Fruit fly (Drosophila melanogaster) whole organism, embryonic: ENCODE results near the gene Prim1.

Experiments
- Ada2b ChIP-seq: fragments of 200-800 bp; sonication (Bioruptor generic); IDR thresholded peaks from 2 replicates; pipeline ENCODE4 v1.3.6; 2022; ENCODE audit warnings: missing biosample characterization, missing genetic modification characterization
- Adf1 ChIP-seq: fragments of 200-800 bp; sonication (Bioruptor generic); IDR thresholded peaks from 2 replicates; pipeline ENCODE4 v1.3.6; 2022; ENCODE audit warnings: missing biosample characterization, missing genetic modification characterization
- Bdp1 ChIP-seq: fragments of 200-800 bp; sonication (Bioruptor generic); optimal IDR thresholded peaks from 3 replicates; lab custom pipeline; 2016; ENCODE audit warnings: missing biosample characterization, missing genetic modification characterization
- CG10565 ChIP-seq: fragments of 200-800 bp; sonication (Bioruptor generic); optimal IDR thresholded peaks from 3 replicates; lab custom pipeline; 2016; ENCODE audit warnings: missing biosample characterization, mild to moderate bottlenecking, missing genetic modification characterization
- CG12659 ChIP-seq: fragments of 200-800 bp; sonication (Bioruptor generic); optimal IDR thresholded peaks from 3 replicates; lab custom pipeline; 2017; ENCODE audit warnings: mild to moderate bottlenecking, missing biosample characterization, missing genetic modification reagents, missing genetic modification characterization
- CG12769 ChIP-seq: fragments of 200-800 bp; sonication (Bioruptor generic); optimal IDR thresholded peaks from 2 replicates; lab custom pipeline; 2019; ENCODE audit warnings: missing biosample characterization, mild to moderate bottlenecking, missing genetic modification characterization, moderate library complexity
- CG12942 ChIP-seq: fragments of 200-800 bp; sonication (Bioruptor generic); optimal IDR thresholded peaks from 3 replicates; lab custom pipeline; 2016; ENCODE audit warnings: missing biosample characterization, missing genetic modification characterization
- CG13894 ChIP-seq: fragments of 200-800 bp; sonication (Bioruptor generic); optimal IDR thresholded peaks from 3 replicates; lab custom pipeline; 2018; ENCODE audit warnings: missing biosample characterization, mild to moderate bottlenecking, missing genetic modification characterization, moderate library complexity
- CG16863 ChIP-seq: fragments of 200-800 bp; sonication (Bioruptor generic); optimal IDR thresholded peaks from 3 replicates; lab custom pipeline; 2016; ENCODE audit warnings: missing biosample characterization, missing genetic modification characterization
- CG17612 ChIP-seq: fragments of 200-800 bp; sonication (Bioruptor generic); IDR thresholded peaks from 2 replicates; pipeline ENCODE4 v1.3.6; 2022; ENCODE audit warnings: missing biosample characterization, missing genetic modification characterization
- CG18764 ChIP-seq: fragments of 200-800 bp; sonication (Bioruptor generic); optimal IDR thresholded peaks from 3 replicates; lab custom pipeline; 2016; ENCODE audit warnings: missing biosample characterization, missing genetic modification characterization
- CG2202 ChIP-seq: fragments of 200-800 bp; sonication (Bioruptor generic); optimal IDR thresholded peaks from 2 replicates; lab custom pipeline; 2018; ENCODE audit warnings: missing biosample characterization, mild to moderate bottlenecking, missing genetic modification characterization
- CG2875 ChIP-seq: fragments of 200-800 bp; sonication (Bioruptor generic); optimal IDR thresholded peaks from 2 replicates; lab custom pipeline; 2017; ENCODE audit warnings: missing biosample characterization, mild to moderate bottlenecking, missing genetic modification characterization, missing genetic modification reagents
- CG30020 ChIP-seq: fragments of 200-800 bp; optimal IDR thresholded peaks from 2 replicates; lab custom pipeline; 2019; ENCODE audit warnings: missing biosample characterization, mild to moderate bottlenecking, missing genetic modification characterization, moderate library complexity
- CG30431 ChIP-seq: fragments of 200-800 bp; sonication (Bioruptor generic); optimal IDR thresholded peaks from 2 replicates; lab custom pipeline; 2017; ENCODE audit warnings: missing biosample characterization, missing genetic modification characterization
- CG32532 ChIP-seq: fragments of 200-800 bp; sonication (Bioruptor generic); IDR thresholded peaks from 2 replicates; pipeline ENCODE4 v1.3.6; 2022; ENCODE audit warnings: missing biosample characterization, missing genetic modification characterization
- CG8478 ChIP-seq: fragments of >200 bp; optimal IDR thresholded peaks from 2 replicates; lab custom pipeline; 2018
- CG9609 ChIP-seq: fragments of 200-800 bp; sonication (Bioruptor generic); optimal IDR thresholded peaks from 3 replicates; lab custom pipeline; 2016; ENCODE audit warnings: missing biosample characterization, missing genetic modification characterization
- CG9727 ChIP-seq: fragments of 200-800 bp; sonication (Bioruptor generic); optimal IDR thresholded peaks from 3 replicates; lab custom pipeline; 2017; ENCODE audit warnings: missing biosample characterization, mild to moderate bottlenecking, missing genetic modification characterization
- CHES-1-like ChIP-seq: fragments of 200-800 bp; sonication (Bioruptor generic); optimal IDR thresholded peaks from 2 replicates; lab custom pipeline; 2016; ENCODE audit warnings: missing biosample characterization, missing genetic modification characterization
- Chrac-16 ChIP-seq: fragments of 200-800 bp; sonication (Bioruptor generic); optimal IDR thresholded peaks from 3 replicates; lab custom pipeline; 2016; ENCODE audit warnings: missing biosample characterization, missing genetic modification characterization
- CrebB ChIP-seq: fragments of 200-800 bp; sonication (Bioruptor generic); optimal IDR thresholded peaks from 3 replicates; lab custom pipeline; 2018; ENCODE audit warnings: missing biosample characterization, mild to moderate bottlenecking, missing genetic modification characterization
- Doc2 ChIP-seq: fragments of 200-800 bp; sonication (Bioruptor generic); IDR thresholded peaks from 2 replicates; pipeline ENCODE4 v1.3.6; 2022; ENCODE audit warnings: missing biosample characterization, missing genetic modification characterization
- E2f2 ChIP-seq: fragments of 200-800 bp; sonication (Bioruptor generic); IDR thresholded peaks from 2 replicates; pipeline ENCODE4 v1.3.6; 2022; ENCODE audit warnings: missing biosample characterization, missing genetic modification characterization
- Fer2 ChIP-seq: fragments of 200-800 bp; sonication (Bioruptor generic); optimal IDR thresholded peaks from 2 replicates; lab custom pipeline; 2018; ENCODE audit warnings: missing biosample characterization, mild to moderate bottlenecking, missing genetic modification characterization, moderate library complexity
- HLH54F ChIP-seq: fragments of 200-800 bp; sonication (Bioruptor generic); optimal IDR thresholded peaks from 3 replicates; lab custom pipeline; 2016; ENCODE audit warnings: missing biosample characterization, missing genetic modification characterization
- Hr51 ChIP-seq, 2 experiments: fragments of 200-800 bp; sonication (Bioruptor generic); optimal IDR thresholded peaks; 2 replicates in 1 of 2; 3 replicates in 1 of 2; lab custom pipeline; 2016 to 2018; ENCODE audit warnings: missing biosample characterization in 2 of 2, missing genetic modification characterization in 2 of 2, mild to moderate bottlenecking in 1 of 2, moderate library complexity in 1 of 2
- Jarid2 ChIP-seq: fragments of 200-800 bp; sonication (Bioruptor generic); optimal IDR thresholded peaks from 3 replicates; lab custom pipeline; 2017; ENCODE audit warnings: mild to moderate bottlenecking, missing biosample characterization, missing genetic modification reagents, missing genetic modification characterization
- Mrtf ChIP-seq: fragments of 200-800 bp; sonication (Bioruptor generic); IDR thresholded peaks from 3 replicates; pipeline ENCODE4 v1.3.6; 2022; ENCODE audit warnings: missing biosample characterization, missing genetic modification characterization
- Oli ChIP-seq: fragments of 200-800 bp; sonication (Bioruptor generic); optimal IDR thresholded peaks from 2 replicates; lab custom pipeline; 2018; ENCODE audit warnings: missing biosample characterization, mild to moderate bottlenecking, missing genetic modification characterization, moderate library complexity
- Opbp ChIP-seq: fragments of 200-800 bp; sonication (Bioruptor generic); IDR thresholded peaks from 3 replicates; pipeline ENCODE4 v1.3.6; 2022; ENCODE audit warnings: missing biosample characterization, missing genetic modification characterization; ENCODE audit not compliant: partially characterized antibody
- Ptx1 ChIP-seq: fragments of 200-800 bp; sonication (Bioruptor generic); IDR thresholded peaks from 2 replicates; pipeline ENCODE4 v1.3.6; 2022; ENCODE audit warnings: missing biosample characterization, missing genetic modification characterization
- Scr ChIP-seq: fragments of 200-800 bp; sonication (Bioruptor generic); IDR thresholded peaks from 2 replicates; pipeline ENCODE4 v1.3.6; 2022; ENCODE audit warnings: missing biosample characterization, missing genetic modification characterization; ENCODE audit not compliant: partially characterized antibody
- ap ChIP-seq: fragments of 200-800 bp; sonication (Bioruptor generic); IDR thresholded peaks from 2 replicates; pipeline ENCODE4 v1.3.6; 2022; ENCODE audit warnings: missing biosample characterization, missing genetic modification characterization
- bab2 ChIP-seq: fragments of 200-800 bp; sonication (Bioruptor generic); optimal IDR thresholded peaks from 2 replicates; lab custom pipeline; 2016; ENCODE audit warnings: missing biosample characterization, missing genetic modification characterization
- bsh ChIP-seq, 2 experiments: fragments of 200-800 bp; sonication (Bioruptor generic); optimal IDR thresholded peaks; 2 replicates each; lab custom pipeline; 2017 to 2018; ENCODE audit warnings: mild to moderate bottlenecking in 2 of 2, missing biosample characterization in 2 of 2, missing genetic modification characterization in 2 of 2, moderate library complexity in 1 of 2
- corto ChIP-seq: fragments of 200-800 bp; sonication (Bioruptor generic); optimal IDR thresholded peaks from 2 replicates; lab custom pipeline; 2016; ENCODE audit warnings: missing biosample characterization, mild to moderate bottlenecking, missing genetic modification characterization, moderate library complexity
- crp ChIP-seq, 2 experiments: fragments of 200-800 bp; sonication (Bioruptor generic); optimal IDR thresholded peaks; 2 replicates in 1 of 2; 3 replicates in 1 of 2; lab custom pipeline; 2017; ENCODE audit warnings: missing biosample characterization in 2 of 2, missing genetic modification characterization in 2 of 2, mild to moderate bottlenecking in 1 of 2, moderate library complexity in 1 of 2
- h ChIP-seq: fragments of >200 bp; optimal IDR thresholded peaks from 2 replicates; lab custom pipeline; 2017
- her ChIP-seq: fragments of 200-800 bp; sonication (Bioruptor generic); optimal IDR thresholded peaks from 2 replicates; lab custom pipeline; 2016; ENCODE audit warnings: missing biosample characterization, missing genetic modification characterization
- hth ChIP-seq: fragments of >200 bp; optimal IDR thresholded peaks from 2 replicates; lab custom pipeline; 2017; ENCODE audit warnings: inconsistent platforms
- inv ChIP-seq: fragments of 200-800 bp; sonication (Bioruptor generic); IDR thresholded peaks from 2 replicates; pipeline ENCODE4 v1.3.6; 2022; ENCODE audit warnings: missing biosample characterization, missing genetic modification characterization; ENCODE audit not compliant: partially characterized antibody
- lab ChIP-seq: fragments of 200-800 bp; sonication (Bioruptor generic); optimal IDR thresholded peaks from 3 replicates; lab custom pipeline; 2017; ENCODE audit warnings: missing biosample characterization, missing genetic modification characterization, mild to moderate bottlenecking, moderate library complexity, missing genetic modification reagents
- lov ChIP-seq, 2 experiments: fragments of 200-800 bp in 1 of 2; fragments of >200 bp in 1 of 2; sonication (Bioruptor generic) in 1 of 2; IDR thresholded peaks in 1 of 2; optimal IDR thresholded peaks in 1 of 2; 2 replicates in 1 of 2; 3 replicates in 1 of 2; pipeline versions ENCODE4 v1.3.6 to Lab custom; 2017 to 2022; ENCODE audit warnings: missing biosample characterization in 1 of 2, missing genetic modification characterization in 1 of 2
- oc ChIP-seq: fragments of 200-800 bp; sonication (Bioruptor generic); optimal IDR thresholded peaks from 2 replicates; lab custom pipeline; 2018; ENCODE audit warnings: missing biosample characterization, mild to moderate bottlenecking, missing genetic modification characterization, moderate library complexity
- pros ChIP-seq: fragments of 200-800 bp; sonication (Bioruptor generic); optimal IDR thresholded peaks from 3 replicates; lab custom pipeline; 2019; ENCODE audit warnings: missing biosample characterization, mild to moderate bottlenecking, missing genetic modification characterization, moderate library complexity
- shn ChIP-seq: fragments of 200-800 bp; sonication (Bioruptor generic); optimal IDR thresholded peaks from 3 replicates; lab custom pipeline; 2016; ENCODE audit warnings: missing biosample characterization, missing genetic modification characterization
- sim ChIP-seq: fragments of 200-800 bp; sonication (Bioruptor generic); IDR thresholded peaks from 2 replicates; pipeline ENCODE4 v1.3.6; 2022; ENCODE audit warnings: missing biosample characterization, missing genetic modification characterization
- tgo ChIP-seq: fragments of 200-800 bp; sonication (Bioruptor generic); IDR thresholded peaks from 3 replicates; pipeline ENCODE4 v1.3.6; 2022; ENCODE audit warnings: missing biosample characterization, missing genetic modification characterization
- ttk ChIP-seq: fragments of 200-800 bp; sonication (Bioruptor generic); IDR thresholded peaks from 2 replicates; pipeline ENCODE4 v2.1.2; 2022; ENCODE audit warnings: missing biosample characterization, missing genetic modification characterization
- wek ChIP-seq: fragments of 200-800 bp; sonication (Bioruptor generic); optimal IDR thresholded peaks from 3 replicates; lab custom pipeline; 2018; ENCODE audit warnings: missing biosample characterization, mild to moderate bottlenecking, missing genetic modification characterization, moderate library complexity
- zfh2 ChIP-seq: fragments of 200-800 bp; sonication (Bioruptor generic); optimal IDR thresholded peaks from 2 replicates; lab custom pipeline; 2016; ENCODE audit warnings: missing biosample characterization, missing genetic modification characterization

Prim1 gene

DNA sequence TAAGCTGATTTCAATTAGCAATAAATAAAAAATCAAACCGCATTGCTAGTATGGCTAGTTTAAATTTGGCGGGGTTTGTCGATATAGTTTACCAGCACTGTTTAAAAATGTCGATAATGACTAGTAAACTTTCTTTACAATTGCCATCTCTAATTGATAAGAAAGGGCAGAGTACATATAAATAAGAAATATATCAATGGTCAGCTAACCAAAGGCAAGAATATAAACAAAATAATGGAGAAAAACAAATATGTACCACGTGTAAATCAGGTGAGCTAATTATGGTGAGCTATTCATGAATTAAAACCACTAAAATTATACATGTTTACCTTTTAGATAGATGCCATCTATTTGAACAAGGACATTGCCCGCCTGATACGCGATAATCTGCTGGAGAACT lies 1.2 kb upstream of the Prim1 start, which contains the start of gene Pex2 (continued):
- no peak for TF ChIP-seq CG10565 (GFP tag; lab: Kevin White, UChicago)
- no peak for TF ChIP-seq wek (GFP tag; lab: Kevin White, UChicago)
- no peak for TF ChIP-seq Mrtf (GFP tag; lab: Robert Waterston, UW)
- no peak for TF ChIP-seq Fer2 (tag; lab: Kevin White, UChicago)
- no peak for TF ChIP-seq Bdp1 (GFP tag; lab: Kevin White, UChicago)
- no peak for TF ChIP-seq HLH54F
- TF ChIP-seq her (GFP tag; lab: Kevin White, UChicago), result no peak
- TF ChIP-seq CG18764 (GFP tag; lab: Kevin White, UChicago), result no peak
- TF ChIP-seq CrebB (tag; lab: Kevin White, UChicago), result no peak
- TF ChIP-seq CG30431 (GFP tag; lab: Kevin White, UChicago), result no peak
- peak; percentile 52 for TF ChIP-seq CG12659 (GFP tag; lab: Kevin White, UChicago)
- TF ChIP-seq ttk (GFP tag; lab: Robert Waterston, UW), result no peak
- TF ChIP-seq CG12942 (GFP tag; lab: Kevin White, UChicago), result no peak
- TF ChIP-seq Doc2 (GFP tag; lab: Robert Waterston, UW), result no peak
- no peak for TF ChIP-seq zfh2 (GFP tag; lab: Kevin White, UChicago)
- TF ChIP-seq shn, result no peak
- TF ChIP-seq CG17612 (GFP tag; lab: Robert Waterston, UW), result no peak
- no peak for TF ChIP-seq h (lab: Kevin White, UChicago)
- no peak for TF ChIP-seq Chrac-16
- TF ChIP-seq sim (GFP tag; lab: Robert Waterston, UW), result no peak
- no peak for TF ChIP-seq Oli (tag; lab: Kevin White, UChicago)
- TF ChIP-seq Jarid2, result no peak
- no peak for TF ChIP-seq oc
- peak; percentile 56 for TF ChIP-seq Scr (GFP tag; lab: Robert Waterston, UW)
- TF ChIP-seq CG9609 (GFP tag; lab: Kevin White, UChicago), result no peak
- no peak for TF ChIP-seq bab2 (GFP tag; lab: Kevin White, UChicago)
- TF ChIP-seq Ptx1 (GFP tag; lab: Robert Waterston, UW), result no peak
- TF ChIP-seq lab (GFP tag; lab: Kevin White, UChicago), result peak; percentile 30
- no peak for TF ChIP-seq CG32532 (GFP tag; lab: Robert Waterston, UW)
- TF ChIP-seq CG2202 (tag; lab: Kevin White, UChicago), result no peak
- TF ChIP-seq CG2875 (GFP tag; lab: Kevin White, UChicago), result no peak
- no peak for TF ChIP-seq Adf1 (GFP tag; lab: Robert Waterston, UW)
- TF ChIP-seq CG13894 (tag; lab: Kevin White, UChicago), result no peak
- no peak for TF ChIP-seq pros (GFP tag; lab: Kevin White, UChicago)
- TF ChIP-seq CG8478 (lab: Kevin White, UChicago), result no peak
- no peak for TF ChIP-seq bsh (GFP tag; optimal IDR thresholded peaks at IDR 0.05; lab: Kevin White, UChicago)
- no peak for TF ChIP-seq CHES-1-like (GFP tag; lab: Kevin White, UChicago)
- TF ChIP-seq Hr51 (GFP tag; optimal IDR thresholded peaks at IDR 0.05; lab: Kevin White, UChicago), result no peak
- no peak for TF ChIP-seq Opbp
- TF ChIP-seq Ada2b (GFP tag; lab: Robert Waterston, UW), result no peak
- no peak for TF ChIP-seq corto (GFP tag; lab: Kevin White, UChicago)
- TF ChIP-seq E2f2 (GFP tag; lab: Robert Waterston, UW), result peak; percentile 98
- no peak for TF ChIP-seq CG9727
- TF ChIP-seq CG12769, result no peak
- peak in 1 of 2 experiments; percentile 18 for TF ChIP-seq crp (GFP tag; optimal IDR thresholded peaks at IDR 0.05; lab: Kevin White, UChicago)
- no peak for TF ChIP-seq ap
- TF ChIP-seq CG30020, result no peak
- TF ChIP-seq tgo (GFP tag; lab: Robert Waterston, UW), result no peak
- TF ChIP-seq CG16863, result no peak
- TF ChIP-seq hth (lab: Kevin White, UChicago), result no peak
- no peak for TF ChIP-seq lov (optimal IDR thresholded peaks at IDR 0.05; lab: Kevin White, UChicago)
- TF ChIP-seq lov (GFP tag; IDR thresholded peaks at IDR 0.05; lab: Robert Waterston, UW), result no peak
- TF ChIP-seq inv (GFP tag; lab: Robert Waterston, UW), result no peak
